Fruit fly (Drosophila melanogaster): ENCODE results near the gene glec.

The glec gene

DNA sequence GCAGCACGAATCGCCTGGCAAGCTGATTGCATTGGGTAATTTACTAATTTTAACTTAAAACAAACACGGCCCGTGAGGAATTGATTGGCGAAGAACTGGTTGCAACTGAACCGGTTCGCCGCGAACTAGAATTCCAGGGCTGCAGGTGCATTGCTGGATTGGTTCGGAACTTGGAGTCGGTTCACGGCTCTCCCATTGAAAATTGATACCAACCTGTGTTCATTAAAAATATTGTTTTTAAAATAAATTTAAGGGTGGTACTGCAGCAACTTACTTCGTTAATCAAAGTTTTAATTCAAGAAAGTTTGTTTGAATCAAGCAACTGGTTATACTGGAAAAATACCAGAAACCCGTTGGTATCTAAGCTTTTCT is 33.5 kb downstream of the glec start, which contains the start of gene CASK (continued):
- TF ChIP-seq CG2875 (GFP tag; optimal IDR thresholded peaks at IDR 0.05), result no peak
- TF ChIP-seq Meics (GFP tag; optimal IDR thresholded peaks at IDR 0.05), result no peak
- no peak for TF ChIP-seq Sox102F (GFP tag; optimal IDR thresholded peaks at IDR 0.05)
- TF ChIP-seq Dref (GFP tag; IDR thresholded peaks at IDR 0.05), result no peak
- peak; percentile 80 for TF ChIP-seq bbx (GFP tag; IDR thresholded peaks at IDR 0.05; ENCODE audit: partially characterized antibody)
- no peak for TF ChIP-seq hbn (GFP tag; IDR thresholded peaks at IDR 0.05; ENCODE audit: partially characterized antibody)
- TF ChIP-seq kay (GFP tag; optimal IDR thresholded peaks at IDR 0.05), result no peak
- no peak for TF ChIP-seq abd-A (tag; optimal IDR thresholded peaks at IDR 0.05)
- TF ChIP-seq CG15601 (tag; optimal IDR thresholded peaks at IDR 0.05), result peak; percentile 11
- no peak for TF ChIP-seq gro (GFP tag; optimal IDR thresholded peaks at IDR 0.05)
- no peak for TF ChIP-seq Vsx1 (GFP tag; optimal IDR thresholded peaks at IDR 0.05)
- no peak for TF ChIP-seq CG17328 (GFP tag; IDR thresholded peaks at IDR 0.05)
- no peak for TF ChIP-seq CG11398 (GFP tag; optimal IDR thresholded peaks at IDR 0.05)
- TF ChIP-seq ERR (GFP tag; optimal IDR thresholded peaks at IDR 0.05), result no peak
- TF ChIP-seq Hsf (GFP tag; optimal IDR thresholded peaks at IDR 0.05), result no peak
- no peak for TF ChIP-seq nom (GFP tag; optimal IDR thresholded peaks at IDR 0.05)
- no peak for TF ChIP-seq Camta (GFP tag; optimal IDR thresholded peaks at IDR 0.05)
- TF ChIP-seq cwo (GFP tag; optimal IDR thresholded peaks at IDR 0.05), result no peak
- no peak for TF ChIP-seq psq (GFP tag; optimal IDR thresholded peaks at IDR 0.05)
- no peak for TF ChIP-seq ro (GFP tag; IDR thresholded peaks at IDR 0.05)
- TF ChIP-seq shn (GFP tag; optimal IDR thresholded peaks at IDR 0.05), result no peak
- TF ChIP-seq Aef1 (GFP tag; IDR thresholded peaks at IDR 0.05), result no peak
- no peak for TF ChIP-seq CG4360 (GFP tag; IDR thresholded peaks at IDR 0.05)
- no peak for TF ChIP-seq CG18619 (GFP tag; optimal IDR thresholded peaks at IDR 0.05)
- peak in 1 of 2 experiments; percentile 9 for TF ChIP-seq chif (GFP tag; optimal IDR thresholded peaks at IDR 0.05)
- TF ChIP-seq CG1529 (GFP tag; optimal IDR thresholded peaks at IDR 0.05), result no peak
- TF ChIP-seq sens-2 (GFP tag; IDR thresholded peaks at IDR 0.05), result no peak
- TF ChIP-seq CG4707 (GFP tag; optimal IDR thresholded peaks at IDR 0.05), result no peak
- TF ChIP-seq CG8924 (tag; optimal IDR thresholded peaks at IDR 0.05), result no peak
- no peak for TF ChIP-seq Ravus (GFP tag; IDR thresholded peaks at IDR 0.05)
- no peak for TF ChIP-seq CG13296 (GFP tag; optimal IDR thresholded peaks at IDR 0.05)
- TF ChIP-seq D (optimal IDR thresholded peaks at IDR 0.05), result no peak
- no peak for TF ChIP-seq D (GFP tag; optimal IDR thresholded peaks at IDR 0.05)
- TF ChIP-seq sisA (GFP tag; IDR thresholded peaks at IDR 0.05), result no peak
- no peak for TF ChIP-seq Fer1 (GFP tag; optimal IDR thresholded peaks at IDR 0.05)
- no peak for TF ChIP-seq CG6813 (GFP tag; optimal IDR thresholded peaks at IDR 0.05)
- TF ChIP-seq az2 (GFP tag; optimal IDR thresholded peaks at IDR 0.05), result peak; percentile 11
- no peak for TF ChIP-seq so (GFP tag; IDR thresholded peaks at IDR 0.05)
- no peak for TF ChIP-seq ato (GFP tag; IDR thresholded peaks at IDR 0.05; ENCODE audit: partially characterized antibody)
- TF ChIP-seq NFAT (GFP tag; IDR thresholded peaks at IDR 0.05), result no peak
- peak; percentile 33 for TF ChIP-seq pita (GFP tag; optimal IDR thresholded peaks at IDR 0.05)
- no peak for TF ChIP-seq CG30431 (GFP tag; optimal IDR thresholded peaks at IDR 0.05)
- no peak for TF ChIP-seq CG15696 (tag; optimal IDR thresholded peaks at IDR 0.05)
- peak; percentile 63 for TF ChIP-seq nmo (GFP tag; optimal IDR thresholded peaks at IDR 0.05)
- TF ChIP-seq p53 (GFP tag; optimal IDR thresholded peaks at IDR 0.05), result no peak
- no peak for TF ChIP-seq dysf (GFP tag; IDR thresholded peaks at IDR 0.05)
- no peak for TF ChIP-seq Abd-B (GFP tag; optimal IDR thresholded peaks at IDR 0.05)
- peak; percentile 26; the same call in 1 of the 3 replicates for TF ChIP-seq CG16813 (GFP tag; IDR thresholded peaks at IDR 0.05; ENCODE audit: partially characterized antibody)
- no peak for TF ChIP-seq CG4404 (GFP tag; IDR thresholded peaks at IDR 0.05)
- no peak for TF ChIP-seq CG2129 (GFP tag; IDR thresholded peaks at IDR 0.05; ENCODE audit: partially characterized antibody)
- TF ChIP-seq CG13123 (GFP tag; optimal IDR thresholded peaks at IDR 0.05), result no peak
- no peak for TF ChIP-seq Xrp1 (GFP tag; IDR thresholded peaks at IDR 0.05)
